Worm (Caenorhabditis elegans): ENCODE data around the gene spp-3.

Gene spp-3

ce11 chrX:7330685-7331196 is 15.6 kb upstream of the spp-3 start, which contains the start of gene ttr-30:
ttr-30 (plus strand) TSS chrX:7330949.
- TF ChIP-seq fkh-8 (tag; optimal IDR thresholded peaks at IDR 0.05): no peak
- no peak for TF ChIP-seq pag-3 (tag; optimal IDR thresholded peaks at IDR 0.05; ENCODE audit: borderline replicate concordance, insufficient read depth)
- peak; percentile 34 for TF ChIP-seq blmp-1 (tag; optimal IDR thresholded peaks at IDR 0.05)
- no peak for TF ChIP-seq ceh-82 (tag; optimal IDR thresholded peaks at IDR 0.05)
- TF ChIP-seq tbx-2 (tag; optimal IDR thresholded peaks at IDR 0.05): no peak
- no peak for TF ChIP-seq hlh-17 (GFP tag; optimal IDR thresholded peaks at IDR 0.05; ENCODE audit: borderline replicate concordance)
- TF ChIP-seq elt-3 (tag; optimal IDR thresholded peaks at IDR 0.05): peak in 1 of 6 experiments; percentile 64
- no peak for TF ChIP-seq nhr-47 (tag; optimal IDR thresholded peaks at IDR 0.05)
- no peak for TF ChIP-seq lin-39 (tag; optimal IDR thresholded peaks at IDR 0.05)
- peak; percentile 58 for TF ChIP-seq nhr-85 (tag)
- peak; percentile 6 for TF ChIP-seq lin-14 (GFP tag; optimal IDR thresholded peaks at IDR 0.05)
- no peak for TF ChIP-seq alr-1 (tag; optimal IDR thresholded peaks at IDR 0.05; ENCODE audit: borderline replicate concordance)
- TF ChIP-seq jun-1 (tag; optimal IDR thresholded peaks at IDR 0.05): no peak
- no peak for TF ChIP-seq dsc-1 (tag; optimal IDR thresholded peaks at IDR 0.05)

ce11 chrX:7329601-7330000 is 14.4 kb upstream of the spp-3 start, which contains the start of gene ttr-59:
ttr-59 (plus strand) TSS chrX:7329818.
- peak; percentile 24 for TF ChIP-seq skn-1 (tag; optimal IDR thresholded peaks at IDR 0.05)
- peak; percentile 88 for TF ChIP-seq blmp-1 (tag; optimal IDR thresholded peaks at IDR 0.05)
- peak; percentile 19 for TF ChIP-seq snu-23 (GFP tag; optimal IDR thresholded peaks at IDR 0.05)
- no peak for TF ChIP-seq lsy-2 (tag; optimal IDR thresholded peaks at IDR 0.05)
- TF ChIP-seq elt-3 (tag; optimal IDR thresholded peaks at IDR 0.05): peak in 2 of 6 experiments; percentile 9 to 64
- peak; percentile 72 for TF ChIP-seq nhr-85 (tag)
- TF ChIP-seq lin-13 (GFP tag; optimal IDR thresholded peaks at IDR 0.05): no peak
- peak; percentile 0 for TF ChIP-seq nhr-71 (tag; optimal IDR thresholded peaks at IDR 0.05)
- TF ChIP-seq lin-14 (GFP tag; optimal IDR thresholded peaks at IDR 0.05): peak; percentile 35
- TF ChIP-seq lin-35 (GFP tag; optimal IDR thresholded peaks at IDR 0.05): peak in 1 of 2 experiments; percentile 19
- TF ChIP-seq nhr-90 (tag; optimal IDR thresholded peaks at IDR 0.05; ENCODE audit: poor library complexity): no peak

ce11 chrX:7328065-7328564 is 13.0 kb upstream of the spp-3 start:
- TF ChIP-seq lin-14 (GFP tag; optimal IDR thresholded peaks at IDR 0.05) (peak; percentile 54), ceh-82 (tag; optimal IDR thresholded peaks at IDR 0.05) (peak in 1 of 3 experiments; percentile 4), xbp-1 (tag; optimal IDR thresholded peaks at IDR 0.05) (no peak)

- peak; percentile 12 for TF ChIP-seq unc-86 (tag; optimal IDR thresholded peaks at IDR 0.05)
- TF ChIP-seq nhr-47 (tag; optimal IDR thresholded peaks at IDR 0.05): peak; percentile 1
- TF ChIP-seq vab-15 (tag; optimal IDR thresholded peaks at IDR 0.05): no peak
- TF ChIP-seq nhr-20 (tag; optimal IDR thresholded peaks at IDR 0.05): no peak
- no peak for TF ChIP-seq swsn-7 (tag; optimal IDR thresholded peaks at IDR 0.05)
- TF ChIP-seq lin-14 (GFP tag; optimal IDR thresholded peaks at IDR 0.05): peak; percentile 72
- TF ChIP-seq fkh-8 (tag; optimal IDR thresholded peaks at IDR 0.05): peak; percentile 22
- no peak for TF ChIP-seq ztf-4 (tag; optimal IDR thresholded peaks at IDR 0.05)
- TF ChIP-seq nhr-90 (tag; optimal IDR thresholded peaks at IDR 0.05; ENCODE audit: poor library complexity): no peak
- TF ChIP-seq aha-1 (tag; optimal IDR thresholded peaks at IDR 0.05): no peak
- no peak for TF ChIP-seq fkh-10 (GFP tag; optimal IDR thresholded peaks at IDR 0.05)
- TF ChIP-seq elt-3 (tag; optimal IDR thresholded peaks at IDR 0.05): no peak
- no peak for TF ChIP-seq dpl-1 (GFP tag; optimal IDR thresholded peaks at IDR 0.05)
- TF ChIP-seq xbp-1 (tag; optimal IDR thresholded peaks at IDR 0.05): no peak
- no peak for TF ChIP-seq ceh-90 (tag; optimal IDR thresholded peaks at IDR 0.05)
- TF ChIP-seq nhr-19 (GFP tag; conservative IDR thresholded peaks at IDR 0.05): no peak
- no peak for TF ChIP-seq dsc-1 (tag; optimal IDR thresholded peaks at IDR 0.05)
- no peak for TF ChIP-seq ces-1 (GFP tag; optimal IDR thresholded peaks at IDR 0.05)
- no peak for TF ChIP-seq hlh-4 (tag; optimal IDR thresholded peaks at IDR 0.05)
- peak; percentile 20 for TF ChIP-seq nhr-71 (tag; optimal IDR thresholded peaks at IDR 0.05)
- no peak for TF ChIP-seq C34B4.2 (tag; optimal IDR thresholded peaks at IDR 0.05)
- TF ChIP-seq pqm-1 (tag; optimal IDR thresholded peaks at IDR 0.05): no peak
- no peak for TF ChIP-seq unc-30 (tag; optimal IDR thresholded peaks at IDR 0.05)
- TF ChIP-seq sup-37 (GFP tag; optimal IDR thresholded peaks at IDR 0.05): no peak
- TF ChIP-seq mef-2 (tag; optimal IDR thresholded peaks at IDR 0.05): no peak
- TF ChIP-seq nhr-85 (tag): no peak
- TF ChIP-seq sox-4 (tag; optimal IDR thresholded peaks at IDR 0.05): no peak
- TF ChIP-seq ceh-82 (tag; optimal IDR thresholded peaks at IDR 0.05): peak in 1 of 3 experiments; percentile 33
- TF ChIP-seq nhr-76 (tag; optimal IDR thresholded peaks at IDR 0.05): no peak
These were observed 12.0 kb upstream of the spp-3 start, which contains the start of gene sng-1 for ce11 chrX:7326967-7327651. sng-1 (plus strand) TSS chrX:7327601.
